Worm (Caenorhabditis elegans): Measurements from ENCODE around the gene srxa-19.

The srxa-19 gene

ce11 chrV:10078244-10078643 is 44.3 kb downstream of the srxa-19 start, which contains the start of gene R04B5.1:
TSS of gene R04B5.1 (minus strand) at chrV:10078344.
- TF ChIP-seq jun-1 (tag; optimal IDR thresholded peaks at IDR 0.05) (no peak), ZK546.5 (tag; optimal IDR thresholded peaks at IDR 0.05) (no peak), tbx-2 (tag; optimal IDR thresholded peaks at IDR 0.05) (no peak), unc-39 (tag; optimal IDR thresholded peaks at IDR 0.05) (no peak), nhr-25 (tag; optimal IDR thresholded peaks at IDR 0.05) (no peak), mml-1 (tag; optimal IDR thresholded peaks at IDR 0.05) (no peak), daf-12 (tag; optimal IDR thresholded peaks at IDR 0.05) (no peak), ceh-28 (tag; optimal IDR thresholded peaks at IDR 0.05) (no peak), egl-5 (tag; optimal IDR thresholded peaks at IDR 0.05) (no peak), ceh-82 (tag; optimal IDR thresholded peaks at IDR 0.05) (no peak), elt-2 (tag; optimal IDR thresholded peaks at IDR 0.05) (no peak)

- TF ChIP-seq mdl-1 (tag; optimal IDR thresholded peaks at IDR 0.05): no peak
Measured at ce11 chrV:10075441-10075840, 47.1 kb downstream of the srxa-19 start, which contains the start of gene F57A8.7. TSS of gene F57A8.7 (plus strand) at chrV:10075741.

- TF ChIP-seq nhr-77 (tag; optimal IDR thresholded peaks at IDR 0.05) (no peak), mdl-1 (tag; optimal IDR thresholded peaks at IDR 0.05) (no peak), nhr-28 (tag; optimal IDR thresholded peaks at IDR 0.05) (no peak), nhr-76 (tag; optimal IDR thresholded peaks at IDR 0.05) (peak; percentile 46)
Measured at ce11 chrV:10073793-10074192, 48.8 kb downstream of the srxa-19 start, which contains the start of gene F57A8.6. TSS of gene F57A8.6 (minus strand) at chrV:10073893.

- TF ChIP-seq ama-1 (optimal IDR thresholded peaks at IDR 0.05): no peak
- no peak for TF ChIP-seq ceh-28 (tag; optimal IDR thresholded peaks at IDR 0.05)
- no peak for TF ChIP-seq jun-1 (tag; optimal IDR thresholded peaks at IDR 0.05)
- no peak for TF ChIP-seq ceh-16 (tag; optimal IDR thresholded peaks at IDR 0.05)
- no peak for TF ChIP-seq nhr-77 (tag; optimal IDR thresholded peaks at IDR 0.05)
- TF ChIP-seq egl-5 (tag; optimal IDR thresholded peaks at IDR 0.05): no peak
Measured at ce11 chrV:10072721-10073120, 49.8 kb downstream of the srxa-19 start.

Measured in whole organism, L3 larva.